Worm (Caenorhabditis elegans): ENCODE measurements around the gene C53A5.13.

Gene C53A5.13

DNA sequence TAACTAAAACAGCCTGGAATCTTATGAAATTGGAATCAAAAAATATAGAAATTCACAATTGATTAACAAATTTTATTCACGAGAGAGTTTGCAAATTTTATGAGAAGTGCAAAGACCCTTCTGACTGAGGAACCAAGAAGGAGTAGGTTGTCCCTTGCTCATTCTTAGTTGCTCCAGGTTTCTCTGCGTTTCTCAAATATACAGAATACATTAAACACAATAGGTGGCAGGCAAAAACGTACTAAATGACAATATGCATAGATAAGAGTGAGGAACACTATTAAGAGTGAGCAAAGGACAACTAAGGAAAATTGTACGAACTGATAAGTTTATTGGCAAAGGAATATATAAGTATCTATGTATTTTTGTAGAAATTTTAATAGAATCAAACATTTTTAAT lies 12.1 kb downstream of the C53A5.13 start, which contains the start of gene C53A5.9:
Gene C53A5.9, minus strand, starts transcription at position 101 of the 400 bp plus-strand sequence.
- TF ChIP-seq drap-1 (GFP tag; optimal IDR thresholded peaks at IDR 0.05) = no peak
- TF ChIP-seq ztf-11 (tag; optimal IDR thresholded peaks at IDR 0.05) = no peak
- no peak for TF ChIP-seq nhr-2 (tag; optimal IDR thresholded peaks at IDR 0.05)
- TF ChIP-seq elt-1 (tag; optimal IDR thresholded peaks at IDR 0.05; ENCODE audit: borderline replicate concordance, insufficient read depth) = no peak
- TF ChIP-seq lin-32 (GFP tag; optimal IDR thresholded peaks at IDR 0.05) = no peak
- no peak for TF ChIP-seq bed-3 (GFP tag; optimal IDR thresholded peaks at IDR 0.05)
- no peak for TF ChIP-seq pha-4 (tag; optimal IDR thresholded peaks at IDR 0.05)
- TF ChIP-seq ceh-43 (GFP tag; optimal IDR thresholded peaks at IDR 0.05) = no peak
- TF ChIP-seq sem-2 (GFP tag; optimal IDR thresholded peaks at IDR 0.05) = no peak
- TF ChIP-seq mab-5 (tag; optimal IDR thresholded peaks at IDR 0.05) = no peak
- TF ChIP-seq tbx-8 (GFP tag; optimal IDR thresholded peaks at IDR 0.05) = no peak
- no peak for TF ChIP-seq unc-120 (tag; optimal IDR thresholded peaks at IDR 0.05; ENCODE audit: poor library complexity, severe bottlenecking)
- TF ChIP-seq sptf-1 (tag; optimal IDR thresholded peaks at IDR 0.05) = no peak
- TF ChIP-seq nhr-12 (tag; optimal IDR thresholded peaks at IDR 0.05) = no peak
- TF ChIP-seq flh-1 (GFP tag; optimal IDR thresholded peaks at IDR 0.05) = no peak
- no peak for TF ChIP-seq cnd-1 (tag; optimal IDR thresholded peaks at IDR 0.05)
- no peak for TF ChIP-seq lin-13 (tag; optimal IDR thresholded peaks at IDR 0.05)

DNA sequence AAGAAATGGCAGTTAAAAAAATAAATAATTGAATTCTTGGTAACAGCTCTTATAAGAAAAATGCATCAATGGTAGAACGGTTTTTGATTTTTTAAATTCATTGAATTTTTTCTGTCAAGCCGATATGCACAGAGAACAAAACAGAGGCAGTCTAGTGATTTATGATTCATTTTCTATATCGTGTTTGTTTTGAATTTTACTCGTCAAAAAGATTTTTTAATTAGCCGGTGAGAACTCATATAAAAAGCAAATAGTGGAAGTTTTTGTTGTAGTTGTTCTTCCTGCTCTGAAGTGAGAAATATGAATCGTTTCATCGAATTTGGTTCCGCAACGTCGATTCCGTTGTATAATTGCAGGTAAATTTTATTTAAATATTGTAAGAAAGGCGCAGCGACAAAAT lies 12.6 kb downstream of the C53A5.13 start, which contains the start of gene srt-32:
Gene srt-32, plus strand, starts transcription at position 301 of the 400 bp plus-strand sequence.
- TF ChIP-seq tbx-8 (GFP tag; optimal IDR thresholded peaks at IDR 0.05) (no peak), mab-5 (tag; optimal IDR thresholded peaks at IDR 0.05) (no peak), elt-1 (tag; optimal IDR thresholded peaks at IDR 0.05; ENCODE audit: borderline replicate concordance, insufficient read depth) (no peak)

ce11 chrV:14562589-14562988 lies 15.9 kb downstream of the C53A5.13 start, which contains the start of gene C53A5.11:
C53A5.11 (plus strand) TSS chrV:14562889.
- TF ChIP-seq blmp-1 (tag; optimal IDR thresholded peaks at IDR 0.05) (no peak), tbx-8 (GFP tag; optimal IDR thresholded peaks at IDR 0.05) (no peak), M03D4.4 (tag; optimal IDR thresholded peaks at IDR 0.05) (no peak), nhr-237 (tag; optimal IDR thresholded peaks at IDR 0.05) (no peak), unc-120 (tag; optimal IDR thresholded peaks at IDR 0.05; ENCODE audit: poor library complexity, severe bottlenecking) (no peak), elt-1 (tag; optimal IDR thresholded peaks at IDR 0.05; ENCODE audit: borderline replicate concordance, insufficient read depth) (no peak), sem-2 (GFP tag; optimal IDR thresholded peaks at IDR 0.05) (no peak), unc-62 (GFP tag; optimal IDR thresholded peaks at IDR 0.05) (no peak), nhr-2 (tag; optimal IDR thresholded peaks at IDR 0.05) (no peak), mls-2 (tag; optimal IDR thresholded peaks at IDR 0.05) (no peak), sptf-1 (tag; optimal IDR thresholded peaks at IDR 0.05) (no peak), flh-1 (GFP tag; optimal IDR thresholded peaks at IDR 0.05) (no peak), snpc-4 (tag; optimal IDR thresholded peaks at IDR 0.05) (no peak), lin-13 (tag; optimal IDR thresholded peaks at IDR 0.05) (no peak), nhr-28 (tag; optimal IDR thresholded peaks at IDR 0.05) (no peak), lin-32 (GFP tag; optimal IDR thresholded peaks at IDR 0.05) (no peak), ces-1 (GFP tag; optimal IDR thresholded peaks at IDR 0.05) (no peak), ztf-11 (tag; optimal IDR thresholded peaks at IDR 0.05) (no peak), elt-3 (tag; optimal IDR thresholded peaks at IDR 0.05) (no peak), unc-39 (tag; optimal IDR thresholded peaks at IDR 0.05) (no peak)

- TF ChIP-seq unc-62 (GFP tag; optimal IDR thresholded peaks at IDR 0.05) = peak; percentile 79
- TF ChIP-seq nhr-28 (tag; optimal IDR thresholded peaks at IDR 0.05) = no peak
- peak; percentile 10 for TF ChIP-seq unc-120 (tag; optimal IDR thresholded peaks at IDR 0.05; ENCODE audit: poor library complexity, severe bottlenecking)
- TF ChIP-seq hlh-1 (tag; optimal IDR thresholded peaks at IDR 0.05) = peak; percentile 76
- no peak for TF ChIP-seq nhr-12 (tag; optimal IDR thresholded peaks at IDR 0.05)
Observed at ce11 chrV:14576745-14577373, 30.2 kb downstream of the C53A5.13 start.

DNA sequence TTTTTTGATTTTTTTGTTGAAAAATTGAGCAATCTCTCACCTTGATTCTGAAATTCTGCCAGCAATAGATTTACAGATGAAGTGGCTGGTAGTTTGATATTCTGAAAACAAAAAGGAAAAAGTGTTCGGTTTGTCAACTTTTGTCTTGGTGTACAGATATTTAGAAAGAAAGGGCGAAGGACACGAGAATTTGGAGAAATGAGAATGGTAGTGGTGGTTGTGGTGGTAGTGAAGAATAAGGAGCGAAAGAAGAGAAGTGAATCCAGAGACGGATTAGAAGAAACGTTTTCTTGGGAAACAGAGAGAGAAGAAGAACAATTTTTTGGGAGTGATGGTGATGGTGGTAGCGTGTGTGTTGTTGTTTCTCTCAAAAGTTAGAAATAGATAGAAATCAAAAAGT lies 33.0 kb downstream of the C53A5.13 start, which contains the start of gene gar-3:
Gene gar-3, minus strand, starts transcription at position 101 of the 400 bp plus-strand sequence.
- TF ChIP-seq nhr-28 (tag; optimal IDR thresholded peaks at IDR 0.05) = no peak
- no peak for TF ChIP-seq nhr-76 (tag; optimal IDR thresholded peaks at IDR 0.05)
- TF ChIP-seq M03D4.4 (tag; optimal IDR thresholded peaks at IDR 0.05) = no peak
- TF ChIP-seq blmp-1 (tag; optimal IDR thresholded peaks at IDR 0.05) = no peak
- TF ChIP-seq elt-3 (tag; optimal IDR thresholded peaks at IDR 0.05) = no peak
- no peak for TF ChIP-seq bed-3 (GFP tag; optimal IDR thresholded peaks at IDR 0.05)
